Worm (Caenorhabditis elegans) whole organism, L4 larva: ENCODE data around the gene F43H9.4.
A peak's percentile ranks its signal among the peaks of the same experiment; 100 is the strongest.

Experiments used
- F10B5.3 ChIP-seq: sonication (generic microtip); optimal IDR thresholded peaks from 2 replicates; lab custom pipeline; 2016; ENCODE audit warnings: mild to moderate bottlenecking, missing genetic modification characterization, missing compliant biosample characterization
- F26F4.8 ChIP-seq: fragments of 200-800 bp; sonication (Bioruptor generic); conservative IDR thresholded peaks from 2 replicates; pipeline ENCODE4 v1.3.6; 2022; ENCODE audit warnings: missing genetic modification characterization, missing compliant biosample characterization
- F44E2.7 ChIP-seq: fragments of 200-800 bp; sonication (Bioruptor generic); IDR thresholded peaks from 2 replicates; pipeline ENCODE4 v2.1.2; 2022; ENCODE audit warnings: missing genetic modification characterization, missing compliant biosample characterization
- F49E8.2 ChIP-seq: sonication (generic microtip); optimal IDR thresholded peaks from 2 replicates; lab custom pipeline; 2016; ENCODE audit warnings: missing compliant biosample characterization, mild to moderate bottlenecking, missing genetic modification characterization, borderline replicate concordance
- Y5F2A.4 ChIP-seq: fragments of 200-800 bp; sonication (Bioruptor generic); optimal IDR thresholded peaks from 2 replicates; lab custom pipeline; 2018; ENCODE audit warnings: mild to moderate bottlenecking, missing genetic modification characterization, missing compliant biosample characterization
- aly-2 ChIP-seq: sonication (generic microtip); optimal IDR thresholded peaks from 2 replicates; lab custom pipeline; 2018; ENCODE audit warnings: missing biosample characterization, missing genetic modification characterization
- arid-1 ChIP-seq: fragments of 200-800 bp; sonication (Bioruptor generic); conservative IDR thresholded peaks from 2 replicates; pipeline ENCODE4 v1.3.6; 2022; ENCODE audit warnings: missing genetic modification reagents, missing genetic modification characterization, missing compliant biosample characterization
- ceh-28 ChIP-seq: fragments of 150-350 bp; optimal IDR thresholded peaks from 2 replicates; lab custom pipeline; 2014; ENCODE audit warnings: missing biosample characterization, missing genetic modification reagents, missing genetic modification characterization
- ceh-32 ChIP-seq: sonication (generic microtip); optimal IDR thresholded peaks from 2 replicates; lab custom pipeline; 2016; ENCODE audit warnings: mild to moderate bottlenecking, missing genetic modification characterization, missing compliant biosample characterization; ENCODE audit not compliant: poor library complexity
- ceh-44 ChIP-seq: fragments of 200-800 bp; sonication (Bioruptor generic); IDR thresholded peaks from 2 replicates; pipeline ENCODE4 v1.3.6; 2022; ENCODE audit warnings: missing genetic modification reagents, missing genetic modification characterization, missing compliant biosample characterization
- ceh-82 ChIP-seq: sonication (generic microtip); optimal IDR thresholded peaks from 2 replicates; lab custom pipeline; 2017; ENCODE audit warnings: missing biosample characterization, missing genetic modification characterization
- ctbp-1 ChIP-seq: fragments of 200-800 bp; sonication (Bioruptor generic); IDR thresholded peaks from 2 replicates; pipeline ENCODE4 v1.3.6; 2022; ENCODE audit warnings: missing genetic modification reagents, missing genetic modification characterization, missing compliant biosample characterization
- daf-12 ChIP-seq: fragments of 150-350 bp; optimal IDR thresholded peaks from 2 replicates; lab custom pipeline; 2014; ENCODE audit warnings: missing biosample characterization, missing genetic modification reagents, missing genetic modification characterization
- daf-16 ChIP-seq, 3 experiments: sonication (generic microtip); optimal IDR thresholded peaks; 2 replicates each; lab custom pipeline; 2016 to 2017; ENCODE audit warnings: missing genetic modification characterization in 3 of 3, missing genetic modification reagents in 3 of 3, mild to moderate bottlenecking in 2 of 3, missing compliant biosample characterization in 2 of 3, missing biosample characterization in 1 of 3, moderate library complexity in 1 of 3
- daf-19 ChIP-seq: fragments of 200-800 bp; sonication (Bioruptor generic); conservative IDR thresholded peaks from 2 replicates; pipeline ENCODE4 v1.3.6; 2022; ENCODE audit warnings: missing genetic modification characterization, missing compliant biosample characterization
- dmd-6 ChIP-seq: fragments of 200-800 bp; sonication (Bioruptor generic); IDR thresholded peaks from 2 replicates; pipeline ENCODE4 v1.3.6; 2022; ENCODE audit warnings: missing genetic modification reagents, missing genetic modification characterization, missing compliant biosample characterization
- dmd-9 ChIP-seq: fragments of 200-800 bp; sonication (Bioruptor generic); IDR thresholded peaks from 2 replicates; pipeline ENCODE4 v1.3.6; 2022; ENCODE audit warnings: missing genetic modification reagents, missing genetic modification characterization, missing compliant biosample characterization
- egl-43 ChIP-seq: fragments of 200-800 bp; sonication (Bioruptor generic); IDR thresholded peaks from 2 replicates; pipeline ENCODE4 v1.3.6; 2022; ENCODE audit warnings: missing genetic modification reagents, missing genetic modification characterization, missing compliant biosample characterization
- fkh-10 ChIP-seq: fragments of 150-350 bp; optimal IDR thresholded peaks from 2 replicates; lab custom pipeline; 2014; ENCODE audit warnings: missing biosample characterization, missing genetic modification reagents, missing genetic modification characterization
- fos-1 ChIP-seq: fragments of 150-350 bp; optimal IDR thresholded peaks from 2 replicates; lab custom pipeline; 2014; ENCODE audit warnings: missing biosample characterization, missing genetic modification characterization
- gei-8 ChIP-seq: fragments of 200-800 bp; sonication (Bioruptor generic); optimal IDR thresholded peaks from 2 replicates; lab custom pipeline; 2018; ENCODE audit warnings: mild to moderate bottlenecking, missing genetic modification characterization, missing compliant biosample characterization
- hlh-11 ChIP-seq: fragments of 200-800 bp; sonication (Bioruptor generic); optimal IDR thresholded peaks from 2 replicates; lab custom pipeline; 2018; ENCODE audit warnings: mild to moderate bottlenecking, missing genetic modification characterization, missing compliant biosample characterization
- jun-1 ChIP-seq: fragments of 150-350 bp; optimal IDR thresholded peaks from 2 replicates; lab custom pipeline; 2014; ENCODE audit warnings: missing biosample characterization, missing genetic modification reagents, missing genetic modification characterization
- lim-7 ChIP-seq: fragments of 200-800 bp; sonication (Bioruptor generic); IDR thresholded peaks from 2 replicates; pipeline ENCODE4 v1.3.6; 2022; ENCODE audit warnings: missing genetic modification characterization, missing compliant biosample characterization
- lin-13 ChIP-seq: fragments of 150-350 bp; optimal IDR thresholded peaks from 2 replicates; lab custom pipeline; 2014; ENCODE audit warnings: missing biosample characterization, missing genetic modification reagents, missing genetic modification characterization
- lin-29 ChIP-seq: fragments of 200-800 bp; sonication (Bioruptor generic); IDR thresholded peaks from 2 replicates; pipeline ENCODE4 v1.3.6; 2022; ENCODE audit warnings: missing genetic modification reagents, missing genetic modification characterization, missing compliant biosample characterization
- lin-38 ChIP-seq: fragments of 200-800 bp; sonication (Bioruptor generic); IDR thresholded peaks from 2 replicates; pipeline ENCODE4 v1.3.6; 2022; ENCODE audit warnings: missing genetic modification reagents, missing genetic modification characterization, missing compliant biosample characterization
- mep-1 ChIP-seq: fragments of 150-350 bp; sonication (generic microtip); optimal IDR thresholded peaks from 3 replicates; lab custom pipeline; 2014; ENCODE audit warnings: missing biosample characterization, missing genetic modification characterization
- mes-2 ChIP-seq: sonication (generic microtip); optimal IDR thresholded peaks from 2 replicates; lab custom pipeline; 2016; ENCODE audit warnings: missing genotype, mild to moderate bottlenecking, missing genetic modification characterization, missing compliant biosample characterization; ENCODE audit not compliant: poor library complexity, severe bottlenecking
- mxl-3 ChIP-seq: fragments of 200-800 bp; sonication (Bioruptor generic); optimal IDR thresholded peaks from 2 replicates; lab custom pipeline; 2018; ENCODE audit warnings: mild to moderate bottlenecking, missing genetic modification characterization, missing compliant biosample characterization
- nhr-102 ChIP-seq: sonication (generic microtip); optimal IDR thresholded peaks from 2 replicates; lab custom pipeline; 2016; ENCODE audit warnings: mild to moderate bottlenecking, missing genetic modification characterization, moderate library complexity, missing compliant biosample characterization
- nhr-11 ChIP-seq: fragments of 150-350 bp; optimal IDR thresholded peaks from 2 replicates; lab custom pipeline; 2014; ENCODE audit warnings: missing biosample characterization, missing genetic modification characterization
- nhr-111 ChIP-seq: fragments of 200-800 bp; sonication (Bioruptor generic); optimal IDR thresholded peaks from 2 replicates; lab custom pipeline; 2018; ENCODE audit warnings: mild to moderate bottlenecking, missing genetic modification characterization, missing compliant biosample characterization
- nhr-28 ChIP-seq: fragments of 150-350 bp; optimal IDR thresholded peaks from 2 replicates; lab custom pipeline; 2014; ENCODE audit warnings: missing biosample characterization, missing genetic modification characterization
- nhr-6 ChIP-seq: fragments of 150-350 bp; optimal IDR thresholded peaks from 2 replicates; lab custom pipeline; 2014; ENCODE audit warnings: missing biosample characterization, missing genetic modification characterization
- nhr-76 ChIP-seq: fragments of 150-350 bp; optimal IDR thresholded peaks from 2 replicates; lab custom pipeline; 2014; ENCODE audit warnings: missing biosample characterization, missing genetic modification characterization
- nhr-77 ChIP-seq: fragments of 150-350 bp; optimal IDR thresholded peaks from 2 replicates; lab custom pipeline; 2014; ENCODE audit warnings: missing biosample characterization, missing genetic modification characterization
- pha-4 ChIP-seq, 2 experiments: fragments of 150-350 bp in 1 of 2; fragments of 200-800 bp in 1 of 2; sonication (Bioruptor generic) in 1 of 2; IDR thresholded peaks in 1 of 2; optimal IDR thresholded peaks in 1 of 2; 2 replicates each; pipeline versions ENCODE4 v1.3.6 to Lab custom; 2014 to 2022; ENCODE audit warnings: missing genetic modification characterization in 2 of 2, missing genetic modification reagents in 2 of 2, missing biosample characterization in 1 of 2, missing compliant biosample characterization in 1 of 2
- set-16 ChIP-seq: fragments of 200-800 bp; sonication (Bioruptor generic); IDR thresholded peaks from 2 replicates; pipeline ENCODE4 v1.3.6; 2022; ENCODE audit warnings: missing genetic modification reagents, missing genetic modification characterization, missing compliant biosample characterization
- unc-130 ChIP-seq: sonication (generic microtip); optimal IDR thresholded peaks from 2 replicates; lab custom pipeline; 2016; ENCODE audit warnings: missing genetic modification reagents, missing genetic modification characterization, missing compliant biosample characterization
- unc-39 ChIP-seq: sonication (generic microtip); optimal IDR thresholded peaks from 2 replicates; lab custom pipeline; 2017; ENCODE audit warnings: missing biosample characterization, missing genetic modification characterization
- zag-1 ChIP-seq: fragments of 150-350 bp; optimal IDR thresholded peaks from 2 replicates; lab custom pipeline; 2014; ENCODE audit warnings: missing biosample characterization, missing genetic modification characterization
- zfp-3 ChIP-seq: fragments of 200-800 bp; sonication (Bioruptor generic); conservative IDR thresholded peaks from 2 replicates; pipeline ENCODE4 v1.3.6; 2022; ENCODE audit warnings: missing genetic modification reagents, missing genetic modification characterization, missing compliant biosample characterization
- zip-11 ChIP-seq: fragments of 200-800 bp; sonication (Bioruptor generic); IDR thresholded peaks from 2 replicates; pipeline ENCODE4 v1.3.6; 2022; ENCODE audit warnings: missing genetic modification characterization, missing compliant biosample characterization
- ztf-11 ChIP-seq: fragments of 150-350 bp; optimal IDR thresholded peaks from 2 replicates; lab custom pipeline; 2014; ENCODE audit warnings: missing biosample characterization, missing genetic modification characterization

Gene F43H9.4

DNA sequence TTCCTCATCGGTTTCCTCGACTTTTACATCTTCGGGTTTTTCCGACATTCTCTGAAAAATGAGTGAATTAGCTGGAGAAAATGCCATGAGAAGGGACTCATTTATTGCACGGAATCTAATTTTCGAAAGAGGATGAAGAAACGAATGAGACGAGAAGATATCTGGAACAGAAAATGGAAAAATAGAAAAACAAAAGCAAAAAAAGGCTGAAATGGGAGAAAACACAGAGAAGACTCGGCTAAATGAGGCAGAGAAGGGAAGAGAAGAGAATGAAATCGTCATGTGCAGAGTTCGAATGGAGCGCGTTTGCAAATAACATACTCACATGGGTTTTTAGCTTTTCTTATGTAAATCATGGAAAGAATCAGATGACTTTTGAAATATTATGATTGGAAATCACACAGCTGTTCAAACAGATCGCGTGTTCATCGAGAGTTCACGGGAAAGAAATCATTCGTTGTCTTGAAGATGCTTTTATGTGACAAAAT is 12.6 kb upstream of the F43H9.4 start, which contains the start of gene Y97E10AR.6 (continued):
- peak; percentile 35 for TF ChIP-seq mep-1 (tag; lab: Kevin White, UChicago)
- no peak for TF ChIP-seq unc-39 (tag; lab: Kevin White, UChicago)
- TF ChIP-seq lin-13 (GFP tag; lab: Kevin White, UChicago), result no peak
- TF ChIP-seq zag-1 (tag; lab: Kevin White, UChicago), result no peak
- TF ChIP-seq mes-2 (tag; lab: Kevin White, UChicago), result peak; percentile 47
- TF ChIP-seq gei-8 (GFP tag; lab: Kevin White, UChicago), result no peak
- no peak for TF ChIP-seq aly-2 (tag; lab: Kevin White, UChicago)
- TF ChIP-seq ceh-82 (tag; lab: Kevin White, UChicago), result no peak
- no peak for TF ChIP-seq lim-7 (GFP tag; lab: Robert Waterston, UW)
- no peak for TF ChIP-seq nhr-111 (GFP tag; lab: Kevin White, UChicago)
- no peak for TF ChIP-seq ceh-28
- TF ChIP-seq F44E2.7, result no peak
- TF ChIP-seq nhr-6 (tag; lab: Kevin White, UChicago), result no peak
- TF ChIP-seq daf-19 (GFP tag; lab: Robert Waterston, UW), result no peak
- TF ChIP-seq fos-1 (tag; lab: Kevin White, UChicago), result no peak
- TF ChIP-seq pha-4 (GFP tag; IDR thresholded peaks at IDR 0.05; lab: Robert Waterston, UW), result no peak
- TF ChIP-seq pha-4 (tag; optimal IDR thresholded peaks at IDR 0.05; lab: Kevin White, UChicago), result peak; percentile 16
- TF ChIP-seq lin-29 (GFP tag; lab: Robert Waterston, UW), result no peak
- no peak for TF ChIP-seq zfp-3
- TF ChIP-seq lin-38 (GFP tag; lab: Robert Waterston, UW), result peak; percentile 70

DNA sequence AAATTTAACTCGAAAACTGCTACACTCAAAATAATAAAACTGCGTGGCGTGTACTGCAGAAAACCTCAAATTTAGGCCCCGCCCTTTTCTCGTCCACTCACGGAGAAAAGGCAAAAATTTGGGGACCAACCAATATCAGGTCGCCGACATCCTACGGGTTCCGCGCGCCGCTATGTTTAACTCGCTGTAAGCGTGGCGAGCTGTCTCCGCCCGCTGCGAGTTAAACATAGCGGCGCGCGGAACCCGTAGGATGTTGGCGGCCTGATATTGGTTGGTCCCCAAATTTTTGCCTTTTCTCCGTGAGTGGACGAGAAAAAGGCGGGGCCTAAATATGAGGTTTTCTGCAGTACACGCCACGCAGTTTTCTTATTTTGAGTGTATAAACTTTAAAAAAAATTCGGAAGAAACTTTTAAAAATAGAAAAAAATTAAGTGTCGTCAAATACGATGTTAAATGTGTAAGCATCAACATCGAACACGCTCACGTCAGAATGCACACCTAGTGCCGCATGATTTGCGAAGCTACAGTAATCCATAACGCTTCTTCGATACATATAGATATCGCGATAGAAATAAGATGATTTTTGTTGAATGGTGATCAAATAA is 11.7 kb upstream of the F43H9.4 start:
- TF ChIP-seq lin-38 (GFP tag; lab: Robert Waterston, UW) (0 out of 2 replicates have a peak, but pooled peaks have one; percentile 21), F49E8.2 (tag; lab: Kevin White, UChicago) (peak; percentile 40), lim-7 (GFP tag; lab: Robert Waterston, UW) (0 out of 2 replicates have a peak, but pooled peaks have one; percentile 6)
- TF ChIP-seq, all 104 proteins: peak for 3; not testable (repeated sequence) for 101

DNA sequence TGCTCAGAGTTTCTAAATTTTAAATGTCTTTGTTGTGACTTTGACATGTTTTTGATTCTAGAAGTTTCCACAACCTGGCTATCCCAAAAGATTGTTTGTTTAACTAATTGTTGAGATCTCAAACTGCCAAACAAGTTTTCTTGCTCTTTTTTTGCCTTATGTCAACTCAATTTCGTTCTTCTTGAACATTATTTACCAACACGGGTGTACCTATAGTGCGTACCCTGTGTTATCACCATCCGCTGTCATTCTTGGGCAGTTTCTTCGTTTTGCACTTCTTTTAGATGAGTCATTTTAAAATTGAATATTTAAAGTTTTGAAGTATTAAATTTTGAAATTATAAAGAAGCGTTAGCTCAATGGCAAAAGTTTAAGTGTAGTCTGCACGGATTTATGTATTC is 9.6 kb upstream of the F43H9.4 start, which contains the start of gene sptl-2:
Gene sptl-2, plus strand, starts transcription at position 280 of the 400 bp plus-strand sequence.
- TF ChIP-seq set-16 (GFP tag; lab: Robert Waterston, UW) (no peak), nhr-76 (tag; lab: Kevin White, UChicago) (no peak), daf-16 (GFP tag; optimal IDR thresholded peaks at IDR 0.05; lab: Kevin White, UChicago) (no peak), daf-16 (tag; optimal IDR thresholded peaks at IDR 0.05; lab: Kevin White, UChicago) (peak; percentile 40), nhr-28 (tag; lab: Kevin White, UChicago) (peak; percentile 59), F26F4.8 (GFP tag; lab: Robert Waterston, UW) (no peak), ceh-44 (GFP tag; lab: Robert Waterston, UW) (no peak), zfp-3 (no peak), arid-1 (GFP tag; lab: Robert Waterston, UW) (no peak), F10B5.3 (tag; lab: Kevin White, UChicago) (no peak), dmd-9 (GFP tag; lab: Robert Waterston, UW) (no peak), daf-12 (tag; lab: Kevin White, UChicago) (no peak), hlh-11 (tag; lab: Kevin White, UChicago) (no peak), ztf-11 (tag; lab: Kevin White, UChicago) (no peak), ceh-28 (no peak), ceh-32 (tag; lab: Kevin White, UChicago) (no peak), lin-38 (GFP tag; lab: Robert Waterston, UW) (no peak), mes-2 (tag; lab: Kevin White, UChicago) (peak; percentile 8), mxl-3 (no peak), Y5F2A.4 (GFP tag; lab: Kevin White, UChicago) (no peak), nhr-77 (tag; lab: Kevin White, UChicago) (no peak), mep-1 (tag; lab: Kevin White, UChicago) (peak; percentile 4), ctbp-1 (GFP tag; lab: Robert Waterston, UW) (no peak), egl-43 (GFP tag; lab: Robert Waterston, UW) (no peak), zip-11 (GFP tag; lab: Robert Waterston, UW) (no peak), nhr-11 (tag; lab: Kevin White, UChicago) (no peak), jun-1 (tag; lab: Kevin White, UChicago) (no peak), fkh-10 (no peak), nhr-102 (no peak), dmd-6 (peak; percentile 23), lin-13 (GFP tag; lab: Kevin White, UChicago) (no peak), unc-130 (GFP tag; lab: Kevin White, UChicago) (no peak)
